Fruit fly (Drosophila melanogaster) ovary, adult (tissue): ENCODE results near the gene prd1.

Source experiments
- CG17801 ChIP-seq: fragments of 200-800 bp; optimal IDR thresholded peaks from 2 replicates; lab custom pipeline; 2019; ENCODE audit warnings: missing biosample characterization, mild to moderate bottlenecking, missing genetic modification characterization, moderate library complexity; ENCODE audit not compliant: partially characterized antibody

prd1 gene

dm6 chr3R:11735337-11735736 is 51.5 kb downstream of the prd1 start, which contains the start of gene CG14721:
CG14721 (plus strand) TSS chr3R:11735447.
- TF ChIP-seq CG17801: no peak
